Worm (Caenorhabditis elegans) whole organism, L1 larva: Measurements from ENCODE around the gene C01G6.2.

Experiments
- C34B4.2 ChIP-seq: sonication (generic microtip); optimal IDR thresholded peaks from 2 replicates; lab custom pipeline; 2017; ENCODE audit warnings: mild to moderate bottlenecking, missing genetic modification characterization, missing compliant biosample characterization
- F16B12.6 ChIP-seq: fragments of 150-350 bp; optimal IDR thresholded peaks from 2 replicates; lab custom pipeline; 2014; ENCODE audit warnings: missing biosample characterization, missing genetic modification characterization
- ama-1 ChIP-seq: fragments of 150-350 bp; optimal IDR thresholded peaks from 2 replicates; lab custom pipeline; 2014
- blmp-1 ChIP-seq: fragments of 150-350 bp; optimal IDR thresholded peaks from 2 replicates; lab custom pipeline; 2014; ENCODE audit warnings: missing biosample characterization, missing genetic modification characterization
- ceh-8 ChIP-seq: fragments of 200-800 bp; sonication (Bioruptor generic); optimal IDR thresholded peaks from 2 replicates; lab custom pipeline; 2018; ENCODE audit warnings: mild to moderate bottlenecking, missing genetic modification characterization, moderate library complexity, missing compliant biosample characterization
- efl-3 ChIP-seq: fragments of 200-800 bp; sonication (Bioruptor generic); optimal IDR thresholded peaks from 2 replicates; lab custom pipeline; 2018; ENCODE audit warnings: mild to moderate bottlenecking, missing genetic modification characterization, missing compliant biosample characterization
- egl-13 ChIP-seq: sonication (generic microtip); optimal IDR thresholded peaks from 2 replicates; lab custom pipeline; 2016; ENCODE audit warnings: missing genotype, missing genetic modification reagents, missing genetic modification characterization, missing compliant biosample characterization
- egl-27 ChIP-seq, 2 experiments: fragments of 150-350 bp in 1 of 2; sonication (generic microtip); optimal IDR thresholded peaks; 3 replicates each; lab custom pipeline; 2017 to 2018; ENCODE audit warnings: missing biosample characterization in 2 of 2, missing genetic modification characterization in 2 of 2, missing genetic modification reagents in 2 of 2
- ets-5 ChIP-seq: fragments of 200-800 bp; sonication (Bioruptor generic); IDR thresholded peaks from 2 replicates; pipeline ENCODE4 v1.3.6; 2022; ENCODE audit warnings: missing genetic modification characterization, missing compliant biosample characterization
- fkh-10 ChIP-seq: sonication (generic microtip); optimal IDR thresholded peaks from 2 replicates; lab custom pipeline; 2017; ENCODE audit warnings: missing biosample characterization, missing genetic modification reagents, missing genetic modification characterization
- fkh-4 ChIP-seq: sonication (generic microtip); optimal IDR thresholded peaks from 2 replicates; lab custom pipeline; 2016; ENCODE audit warnings: missing compliant biosample characterization, missing genetic modification characterization, borderline replicate concordance
- fos-1 ChIP-seq: fragments of 150-350 bp; optimal IDR thresholded peaks from 2 replicates; lab custom pipeline; 2014; ENCODE audit warnings: missing biosample characterization, missing genetic modification characterization
- grh-1 ChIP-seq: fragments of 200-800 bp; sonication (Bioruptor generic); IDR thresholded peaks from 2 replicates; pipeline ENCODE4 v1.3.6; 2022; ENCODE audit warnings: missing genetic modification reagents, missing genetic modification characterization, missing compliant biosample characterization
- hlh-17 ChIP-seq: fragments of 200-800 bp; sonication (Bioruptor generic); optimal IDR thresholded peaks from 2 replicates; lab custom pipeline; 2018; ENCODE audit warnings: missing genetic modification characterization, mild to moderate bottlenecking, missing compliant biosample characterization, moderate library complexity, borderline replicate concordance
- hlh-4 ChIP-seq: sonication (generic microtip); optimal IDR thresholded peaks from 2 replicates; lab custom pipeline; 2016; ENCODE audit warnings: mild to moderate bottlenecking, missing genetic modification characterization, missing compliant biosample characterization
- hpl-2 ChIP-seq: fragments of 150-350 bp; optimal IDR thresholded peaks from 2 replicates; lab custom pipeline; 2014; ENCODE audit warnings: missing biosample characterization, missing genetic modification reagents, missing genetic modification characterization
- irx-1 ChIP-seq: sonication (generic microtip); optimal IDR thresholded peaks from 2 replicates; lab custom pipeline; 2016; ENCODE audit warnings: missing genetic modification characterization, missing compliant biosample characterization
- jun-1 ChIP-seq: fragments of 150-350 bp; optimal IDR thresholded peaks from 2 replicates; lab custom pipeline; 2014; ENCODE audit warnings: missing biosample characterization, missing genetic modification reagents, missing genetic modification characterization
- lin-14 ChIP-seq: fragments of 200-800 bp; sonication (Bioruptor generic); optimal IDR thresholded peaks from 2 replicates; lab custom pipeline; 2018; ENCODE audit warnings: mild to moderate bottlenecking, missing genetic modification characterization, moderate library complexity, missing compliant biosample characterization
- lin-15B ChIP-seq: fragments of 150-350 bp; sonication (generic microtip); optimal IDR thresholded peaks from 3 replicates; lab custom pipeline; 2014; ENCODE audit warnings: missing biosample characterization, missing genetic modification characterization
- lin-35 ChIP-seq, 2 experiments: fragments of 150-350 bp; optimal IDR thresholded peaks; 2 replicates each; lab custom pipeline; 2014; ENCODE audit warnings: missing biosample characterization in 2 of 2, missing genetic modification characterization in 2 of 2, missing genetic modification reagents in 2 of 2
- lin-39 ChIP-seq: fragments of 150-350 bp; optimal IDR thresholded peaks from 2 replicates; lab custom pipeline; 2014; ENCODE audit warnings: missing biosample characterization, missing genetic modification reagents, missing genetic modification characterization
- lir-3 ChIP-seq: sonication (generic microtip); optimal IDR thresholded peaks from 2 replicates; lab custom pipeline; 2016; ENCODE audit warnings: mild to moderate bottlenecking, missing genetic modification characterization, moderate library complexity, missing compliant biosample characterization; ENCODE audit not compliant: poor library complexity
- lsy-2 ChIP-seq, 2 experiments: fragments of 150-350 bp; optimal IDR thresholded peaks; 2 replicates each; lab custom pipeline; 2014; ENCODE audit warnings: missing biosample characterization in 2 of 2, missing genetic modification characterization in 2 of 2
- mab-9 ChIP-seq: fragments of 200-800 bp; sonication (Bioruptor generic); IDR thresholded peaks from 2 replicates; pipeline ENCODE4 v1.3.6; 2022; ENCODE audit warnings: missing genetic modification reagents, missing genetic modification characterization, missing compliant biosample characterization
- mdl-1 ChIP-seq, 2 experiments: fragments of 150-350 bp; optimal IDR thresholded peaks; 2 replicates each; lab custom pipeline; 2014 to 2017; ENCODE audit warnings: missing biosample characterization in 2 of 2, missing genetic modification characterization in 2 of 2, inconsistent platforms in 1 of 2
- mef-2 ChIP-seq: fragments of 150-350 bp; optimal IDR thresholded peaks from 2 replicates; lab custom pipeline; 2014; ENCODE audit warnings: missing biosample characterization, missing genetic modification characterization
- mep-1 ChIP-seq: fragments of 150-350 bp; optimal IDR thresholded peaks from 2 replicates; lab custom pipeline; 2014; ENCODE audit warnings: missing biosample characterization, missing genetic modification characterization
- nhr-11 ChIP-seq: fragments of 150-350 bp; optimal IDR thresholded peaks from 2 replicates; lab custom pipeline; 2014; ENCODE audit warnings: missing biosample characterization, missing genetic modification characterization
- nhr-12 ChIP-seq: sonication (generic microtip); optimal IDR thresholded peaks from 2 replicates; lab custom pipeline; 2017; ENCODE audit warnings: missing biosample characterization, missing genetic modification characterization
- nhr-19 ChIP-seq: fragments of 200-800 bp; sonication (Bioruptor generic); conservative IDR thresholded peaks from 2 replicates; pipeline ENCODE4 v1.3.6; 2022; ENCODE audit warnings: missing genetic modification characterization, missing compliant biosample characterization
- nhr-237 ChIP-seq: fragments of 150-350 bp; optimal IDR thresholded peaks from 2 replicates; lab custom pipeline; 2014; ENCODE audit warnings: missing biosample characterization, missing genetic modification characterization
- nhr-28 ChIP-seq: fragments of 150-350 bp; optimal IDR thresholded peaks from 2 replicates; lab custom pipeline; 2014; ENCODE audit warnings: missing biosample characterization, missing genetic modification characterization
- nhr-71 ChIP-seq: sonication (generic microtip); optimal IDR thresholded peaks from 2 replicates; lab custom pipeline; 2016; ENCODE audit warnings: mild to moderate bottlenecking, missing genetic modification characterization, moderate library complexity, missing compliant biosample characterization
- nhr-76 ChIP-seq: sonication (generic microtip); optimal IDR thresholded peaks from 2 replicates; lab custom pipeline; 2017; ENCODE audit warnings: missing biosample characterization, missing genetic modification characterization
- nhr-77 ChIP-seq: fragments of 150-350 bp; optimal IDR thresholded peaks from 2 replicates; lab custom pipeline; 2014; ENCODE audit warnings: missing biosample characterization, missing genetic modification characterization
- nhr-90 ChIP-seq: sonication (generic microtip); optimal IDR thresholded peaks from 2 replicates; lab custom pipeline; 2016; ENCODE audit warnings: mild to moderate bottlenecking, missing genetic modification characterization, missing compliant biosample characterization; ENCODE audit not compliant: poor library complexity
- pag-3 ChIP-seq: sonication (generic microtip); optimal IDR thresholded peaks from 2 replicates; lab custom pipeline; 2017; ENCODE audit warnings: missing genetic modification characterization, mild to moderate bottlenecking, missing compliant biosample characterization, antibody characterized with exemption, borderline replicate concordance; ENCODE audit not compliant: insufficient read depth
- pax-3 ChIP-seq: fragments of 200-800 bp; sonication (Bioruptor generic); optimal IDR thresholded peaks from 2 replicates; lab custom pipeline; 2018; ENCODE audit warnings: mild to moderate bottlenecking, missing genetic modification characterization, moderate library complexity, missing compliant biosample characterization
- rnt-1 ChIP-seq: sonication (generic microtip); optimal IDR thresholded peaks from 2 replicates; lab custom pipeline; 2016; ENCODE audit warnings: mild to moderate bottlenecking, missing genetic modification characterization, moderate library complexity, missing compliant biosample characterization
- snpc-4 ChIP-seq: fragments of 150-350 bp; optimal IDR thresholded peaks from 2 replicates; lab custom pipeline; 2014; ENCODE audit warnings: missing biosample characterization, missing genetic modification characterization
- snu-23 ChIP-seq: sonication (generic microtip); optimal IDR thresholded peaks from 2 replicates; lab custom pipeline; 2016; ENCODE audit warnings: missing genetic modification characterization, missing compliant biosample characterization
- sox-4 ChIP-seq: sonication (generic microtip); optimal IDR thresholded peaks from 2 replicates; lab custom pipeline; 2016; ENCODE audit warnings: missing genetic modification characterization, missing compliant biosample characterization
- sptf-1 ChIP-seq: fragments of 150-350 bp; optimal IDR thresholded peaks from 2 replicates; lab custom pipeline; 2014; ENCODE audit warnings: missing biosample characterization, missing genetic modification characterization
- sup-37 ChIP-seq: fragments of 200-800 bp; sonication (Bioruptor generic); optimal IDR thresholded peaks from 2 replicates; lab custom pipeline; 2018; ENCODE audit warnings: mild to moderate bottlenecking, missing genetic modification characterization, missing compliant biosample characterization
- tbx-2 ChIP-seq: sonication (generic microtip); optimal IDR thresholded peaks from 2 replicates; lab custom pipeline; 2016; ENCODE audit warnings: missing genetic modification characterization, missing compliant biosample characterization
- tlp-1 ChIP-seq: fragments of 150-350 bp; optimal IDR thresholded peaks from 2 replicates; lab custom pipeline; 2014; ENCODE audit warnings: missing biosample characterization, missing genetic modification characterization
- unc-130 ChIP-seq: fragments of 150-350 bp; optimal IDR thresholded peaks from 2 replicates; lab custom pipeline; 2017; ENCODE audit warnings: missing biosample characterization, missing genetic modification characterization, inconsistent platforms
- unc-62 ChIP-seq: fragments of 150-350 bp; optimal IDR thresholded peaks from 2 replicates; lab custom pipeline; 2014; ENCODE audit warnings: missing biosample characterization, missing genetic modification reagents, missing genetic modification characterization
- unc-98 ChIP-seq: fragments of 200-800 bp; sonication (Bioruptor generic); IDR thresholded peaks from 2 replicates; pipeline ENCODE4 v1.3.6; 2022; ENCODE audit warnings: missing genetic modification characterization, missing compliant biosample characterization
- zag-1 ChIP-seq: fragments of 150-350 bp; optimal IDR thresholded peaks from 2 replicates; lab custom pipeline; 2014; ENCODE audit warnings: missing biosample characterization, missing genetic modification characterization
- ztf-11 ChIP-seq, 2 experiments: sonication (generic microtip); optimal IDR thresholded peaks; 2 replicates each; lab custom pipeline; 2016 to 2017; ENCODE audit warnings: missing genetic modification characterization in 2 of 2, missing biosample characterization in 1 of 2, missing compliant biosample characterization in 1 of 2

Gene C01G6.2

DNA sequence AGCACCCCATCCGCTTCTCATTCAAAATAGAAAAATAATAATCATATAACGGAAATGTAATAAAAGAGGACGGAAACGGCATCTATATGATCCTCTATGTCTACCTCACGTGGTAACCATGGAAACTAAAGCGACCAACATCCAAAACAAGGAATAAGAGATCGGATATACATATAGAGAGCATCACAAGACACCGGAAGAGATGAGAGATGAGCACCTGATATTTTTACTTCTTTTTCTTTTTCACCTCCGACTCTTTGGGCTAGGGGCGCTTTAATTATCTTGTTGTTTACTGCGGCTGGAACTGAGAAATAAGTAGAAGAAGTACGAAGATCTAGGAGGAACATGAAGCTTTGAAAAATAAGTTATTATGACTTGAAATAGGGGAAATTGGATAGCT is 3.1 kb upstream of the C01G6.2 start (continued):
- TF ChIP-seq blmp-1 (tag; lab: Kevin White, UChicago): no peak
- peak; percentile 51 for TF ChIP-seq ceh-8
- no peak for TF ChIP-seq egl-27 (tag; optimal IDR thresholded peaks at IDR 0.05; lab: Kevin White, UChicago)
- no peak for TF ChIP-seq C34B4.2 (tag; lab: Kevin White, UChicago)
- TF ChIP-seq snpc-4 (tag; lab: Kevin White, UChicago): no peak
- TF ChIP-seq lin-15B: no peak
- TF ChIP-seq efl-3: no peak
- no peak for TF ChIP-seq nhr-76 (tag; lab: Kevin White, UChicago)
- TF ChIP-seq grh-1 (GFP tag; lab: Robert Waterston, UW): no peak
- TF ChIP-seq ama-1 (lab: Kevin White, UChicago): no peak
- TF ChIP-seq nhr-28 (tag; lab: Kevin White, UChicago): no peak
- TF ChIP-seq fos-1 (tag; lab: Kevin White, UChicago): no peak
- TF ChIP-seq nhr-77 (tag; lab: Kevin White, UChicago): no peak
- TF ChIP-seq sptf-1 (tag; lab: Kevin White, UChicago): no peak
- no peak for TF ChIP-seq hlh-4
- TF ChIP-seq zag-1: no peak
- peak; percentile 56 for TF ChIP-seq lin-14 (GFP tag; lab: Kevin White, UChicago)
- no peak for TF ChIP-seq mab-9
- TF ChIP-seq fkh-4 (tag; lab: Kevin White, UChicago): no peak
- peak in 1 of 2 experiments; percentile 8 for TF ChIP-seq lsy-2 (tag; optimal IDR thresholded peaks at IDR 0.05; lab: Kevin White, UChicago)
- TF ChIP-seq lir-3 (tag; lab: Kevin White, UChicago): peak; percentile 27
- peak; percentile 21 for TF ChIP-seq irx-1 (tag; lab: Kevin White, UChicago)
- no peak for TF ChIP-seq nhr-90
- no peak for TF ChIP-seq sup-37 (GFP tag; lab: Kevin White, UChicago)
- no peak for TF ChIP-seq hpl-2 (GFP tag; lab: Kevin White, UChicago)
- TF ChIP-seq mef-2: no peak
- TF ChIP-seq nhr-237 (tag; lab: Kevin White, UChicago): no peak
- no peak for TF ChIP-seq nhr-12 (tag; lab: Kevin White, UChicago)
- TF ChIP-seq ztf-11 (tag; optimal IDR thresholded peaks at IDR 0.05; lab: Kevin White, UChicago): no peak
- no peak for TF ChIP-seq lin-39
- TF ChIP-seq unc-62: no peak

DNA sequence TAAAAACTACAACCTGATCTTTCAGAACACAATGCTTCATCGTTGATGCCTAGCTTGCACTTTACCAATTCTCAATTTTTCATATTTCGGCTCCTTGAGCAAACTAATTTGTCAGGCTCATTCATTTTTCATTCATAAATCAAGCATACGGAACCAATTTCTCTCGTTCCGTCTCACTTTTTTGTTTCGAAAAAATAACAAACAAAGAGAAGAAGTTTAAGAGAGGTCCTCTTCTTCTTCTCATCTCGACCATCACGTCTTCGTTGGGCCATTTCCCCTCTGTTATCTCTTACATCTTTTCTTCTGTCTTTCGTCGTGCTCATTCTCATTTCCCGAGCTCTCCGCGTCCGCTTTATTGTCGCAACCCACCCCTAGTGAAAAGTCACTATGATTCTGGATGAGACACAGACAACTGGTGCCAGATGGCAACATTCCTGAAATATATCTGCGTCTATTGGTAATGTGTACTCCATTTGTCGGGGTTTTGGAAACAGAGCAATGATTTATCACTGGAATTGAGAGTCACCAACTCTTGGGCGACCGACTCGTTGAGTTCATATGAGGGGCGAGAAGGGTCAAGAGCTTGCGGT is 2.1 kb upstream of the C01G6.2 start:
- TF ChIP-seq unc-130 (tag; lab: Kevin White, UChicago): peak; percentile 20
- peak; percentile 16 for TF ChIP-seq mep-1 (tag; lab: Kevin White, UChicago)
- no peak for TF ChIP-seq fkh-10 (GFP tag; lab: Kevin White, UChicago)
- TF ChIP-seq tbx-2 (tag; lab: Kevin White, UChicago): peak; percentile 50
- peak; percentile 68 for TF ChIP-seq pag-3 (tag; lab: Kevin White, UChicago)
- no peak for TF ChIP-seq ceh-8
- TF ChIP-seq blmp-1 (tag; lab: Kevin White, UChicago): no peak
- TF ChIP-seq rnt-1 (tag; lab: Kevin White, UChicago): peak; percentile 62
- TF ChIP-seq nhr-71 (tag; lab: Kevin White, UChicago): peak; percentile 70
- TF ChIP-seq tlp-1: no peak
- peak; percentile 43; the same call in 1 of the 2 replicates for TF ChIP-seq mab-9
- no peak for TF ChIP-seq grh-1 (GFP tag; lab: Robert Waterston, UW)
- TF ChIP-seq F16B12.6 (tag; lab: Kevin White, UChicago): no peak
- TF ChIP-seq fos-1 (tag; lab: Kevin White, UChicago): no peak
- TF ChIP-seq nhr-11 (tag; lab: Kevin White, UChicago): no peak
- TF ChIP-seq mdl-1 (tag; optimal IDR thresholded peaks at IDR 0.05; lab: Kevin White, UChicago): no peak
- peak in 1 of 2 experiments; percentile 21 for TF ChIP-seq lin-35 (GFP tag; optimal IDR thresholded peaks at IDR 0.05; lab: Kevin White, UChicago)
- no peak for TF ChIP-seq unc-98 (GFP tag; lab: Robert Waterston, UW)
- TF ChIP-seq ets-5 (GFP tag; lab: Robert Waterston, UW): no peak
- TF ChIP-seq egl-13 (tag; lab: Kevin White, UChicago): no peak
- no peak for TF ChIP-seq jun-1
- no peak for TF ChIP-seq pax-3 (tag; lab: Kevin White, UChicago)
- TF ChIP-seq nhr-19 (GFP tag; lab: Robert Waterston, UW): 0 out of 2 replicates have a peak, but pooled peaks have one; percentile 32
- TF ChIP-seq zag-1: no peak
- no peak for TF ChIP-seq hlh-17 (GFP tag; lab: Kevin White, UChicago)
- TF ChIP-seq sox-4 (tag; lab: Kevin White, UChicago): no peak
- TF ChIP-seq snu-23: peak; percentile 51
